Worm (Caenorhabditis elegans) whole organism, late embryonic: Measurements from ENCODE around the gene pho-1.

Experiments
- C08G9.2 ChIP-seq: sonication (generic microtip); optimal IDR thresholded peaks from 2 replicates; lab custom pipeline; 2016; ENCODE audit warnings: mild to moderate bottlenecking, missing genetic modification characterization, moderate library complexity, missing compliant biosample characterization
- F13H6.1 ChIP-seq: sonication (generic microtip); optimal IDR thresholded peaks from 2 replicates; lab custom pipeline; 2016; ENCODE audit warnings: missing genetic modification characterization, missing compliant biosample characterization
- K02D7.2 ChIP-seq: sonication (generic microtip); optimal IDR thresholded peaks from 2 replicates; lab custom pipeline; 2017; ENCODE audit warnings: mild to moderate bottlenecking, missing genetic modification characterization, missing compliant biosample characterization
- K09A11.1 ChIP-seq: sonication (generic microtip); optimal IDR thresholded peaks from 2 replicates; lab custom pipeline; 2017; ENCODE audit warnings: antibody characterized with exemption, mild to moderate bottlenecking, missing genetic modification characterization, missing compliant biosample characterization; ENCODE audit not compliant: insufficient read depth
- T23F11.4 ChIP-seq: fragments of 200-800 bp; sonication (Bioruptor generic); optimal IDR thresholded peaks from 2 replicates; lab custom pipeline; 2018; ENCODE audit warnings: mild to moderate bottlenecking, missing genetic modification characterization, missing compliant biosample characterization
- ama-1 ChIP-seq: fragments of 150-350 bp; optimal IDR thresholded peaks from 2 replicates; lab custom pipeline; 2014
- ceh-14 ChIP-seq: sonication (generic microtip); optimal IDR thresholded peaks from 2 replicates; lab custom pipeline; 2016; ENCODE audit warnings: missing genotype, missing genetic modification characterization, missing compliant biosample characterization
- ceh-18 ChIP-seq: sonication (generic microtip); optimal IDR thresholded peaks from 2 replicates; lab custom pipeline; 2016; ENCODE audit warnings: missing genetic modification characterization, missing compliant biosample characterization
- ceh-19 ChIP-seq: fragments of 200-800 bp; sonication (Bioruptor generic); optimal IDR thresholded peaks from 2 replicates; lab custom pipeline; 2018; ENCODE audit warnings: mild to moderate bottlenecking, missing genetic modification characterization, missing compliant biosample characterization
- ceh-2 ChIP-seq: sonication (generic microtip); optimal IDR thresholded peaks from 2 replicates; lab custom pipeline; 2016; ENCODE audit warnings: missing genotype, missing genetic modification characterization, missing compliant biosample characterization
- ceh-30 ChIP-seq: fragments of 150-350 bp; optimal IDR thresholded peaks from 2 replicates; lab custom pipeline; 2014; ENCODE audit warnings: missing biosample characterization, missing genetic modification characterization
- ceh-31 ChIP-seq: sonication (generic microtip); optimal IDR thresholded peaks from 2 replicates; lab custom pipeline; 2016; ENCODE audit warnings: missing genetic modification characterization, missing compliant biosample characterization
- ceh-34 ChIP-seq: sonication (generic microtip); optimal IDR thresholded peaks from 2 replicates; lab custom pipeline; 2016; ENCODE audit warnings: mild to moderate bottlenecking, missing genetic modification characterization, missing compliant biosample characterization
- ceh-45 ChIP-seq: fragments of 200-800 bp; sonication (Bioruptor generic); IDR thresholded peaks from 2 replicates; pipeline ENCODE4 v1.3.6; 2022; ENCODE audit warnings: missing genetic modification reagents, missing genetic modification characterization, missing compliant biosample characterization
- dmd-4 ChIP-seq: sonication (generic microtip); optimal IDR thresholded peaks from 2 replicates; lab custom pipeline; 2016; ENCODE audit warnings: borderline replicate concordance, missing genetic modification characterization, missing compliant biosample characterization
- dve-1 ChIP-seq: sonication (generic microtip); optimal IDR thresholded peaks from 2 replicates; lab custom pipeline; 2017; ENCODE audit warnings: antibody characterized with exemption, mild to moderate bottlenecking, missing genetic modification characterization, missing compliant biosample characterization
- elt-2 ChIP-seq: sonication (generic microtip); optimal IDR thresholded peaks from 2 replicates; lab custom pipeline; 2016; ENCODE audit warnings: missing genetic modification reagents, missing genetic modification characterization, missing compliant biosample characterization
- elt-4 ChIP-seq: sonication (generic microtip); optimal IDR thresholded peaks from 2 replicates; lab custom pipeline; 2016; ENCODE audit warnings: missing genetic modification characterization, missing compliant biosample characterization
- fkh-10 ChIP-seq: fragments of 150-350 bp; optimal IDR thresholded peaks from 2 replicates; lab custom pipeline; 2014; ENCODE audit warnings: missing biosample characterization, missing genetic modification reagents, missing genetic modification characterization
- fkh-6 ChIP-seq: sonication (generic microtip); optimal IDR thresholded peaks from 2 replicates; lab custom pipeline; 2016; ENCODE audit warnings: missing genetic modification characterization, missing compliant biosample characterization
- gmeb-2 ChIP-seq: sonication (generic microtip); optimal IDR thresholded peaks from 2 replicates; lab custom pipeline; 2016; ENCODE audit warnings: missing genetic modification characterization, inconsistent platforms, missing compliant biosample characterization
- hlh-15 ChIP-seq: sonication (generic microtip); optimal IDR thresholded peaks from 2 replicates; lab custom pipeline; 2016; ENCODE audit warnings: missing genetic modification characterization, missing compliant biosample characterization
- hlh-8 ChIP-seq: sonication (generic microtip); optimal IDR thresholded peaks from 2 replicates; lab custom pipeline; 2016; ENCODE audit warnings: missing genotype, missing genetic modification characterization, missing compliant biosample characterization
- mec-3 ChIP-seq: sonication (generic microtip); optimal IDR thresholded peaks from 2 replicates; lab custom pipeline; 2016; ENCODE audit warnings: borderline replicate concordance, missing genetic modification characterization, missing compliant biosample characterization
- nhr-232 ChIP-seq: sonication (generic microtip); optimal IDR thresholded peaks from 2 replicates; lab custom pipeline; 2016; ENCODE audit warnings: missing genetic modification characterization, missing compliant biosample characterization
- odd-2 ChIP-seq: sonication (generic microtip); optimal IDR thresholded peaks from 2 replicates; lab custom pipeline; 2017; ENCODE audit warnings: antibody characterized with exemption, mild to moderate bottlenecking, missing genetic modification characterization, missing compliant biosample characterization
- pat-9 ChIP-seq: fragments of 200-800 bp; sonication (Bioruptor generic); optimal IDR thresholded peaks from 2 replicates; lab custom pipeline; 2018; ENCODE audit warnings: mild to moderate bottlenecking, missing genetic modification characterization, moderate library complexity, missing compliant biosample characterization
- pha-4 ChIP-seq: fragments of 150-350 bp; optimal IDR thresholded peaks from 2 replicates; lab custom pipeline; 2018; ENCODE audit warnings: missing biosample characterization, missing genetic modification reagents, missing genetic modification characterization
- pqm-1 ChIP-seq: sonication (generic microtip); optimal IDR thresholded peaks from 2 replicates; lab custom pipeline; 2016; ENCODE audit warnings: missing genetic modification characterization, missing compliant biosample characterization
- rnt-1 ChIP-seq: sonication (generic microtip); optimal IDR thresholded peaks from 2 replicates; lab custom pipeline; 2016; ENCODE audit warnings: missing genetic modification characterization, missing compliant biosample characterization
- ttx-3 ChIP-seq: sonication (generic microtip); optimal IDR thresholded peaks from 2 replicates; lab custom pipeline; 2016; ENCODE audit warnings: missing genetic modification reagents, missing genetic modification characterization, missing compliant biosample characterization
- unc-42 ChIP-seq: sonication (generic microtip); optimal IDR thresholded peaks from 2 replicates; lab custom pipeline; 2016; ENCODE audit warnings: missing genotype, missing genetic modification characterization, missing compliant biosample characterization
- unc-55 ChIP-seq: sonication (generic microtip); optimal IDR thresholded peaks from 2 replicates; lab custom pipeline; 2017; ENCODE audit warnings: missing biosample characterization, missing genetic modification reagents, missing genetic modification characterization
- unc-86 ChIP-seq: sonication (generic microtip); optimal IDR thresholded peaks from 2 replicates; lab custom pipeline; 2016; ENCODE audit warnings: missing genetic modification characterization, missing compliant biosample characterization
- zip-5 ChIP-seq: sonication (generic microtip); optimal IDR thresholded peaks from 2 replicates; lab custom pipeline; 2016; ENCODE audit warnings: missing genetic modification characterization, missing compliant biosample characterization

Gene pho-1

ce11 chrII:5255435-5255834, 19.8 kb upstream of the pho-1 start, which contains the start of gene frpr-4:
TSS of gene frpr-4 (minus strand) at chrII:5255535.
- no peak for TF ChIP-seq K09A11.1 (tag; lab: Kevin White, UChicago)
- TF ChIP-seq ceh-14: no peak
- no peak for TF ChIP-seq mec-3 (tag; lab: Kevin White, UChicago)
- no peak for TF ChIP-seq ceh-45
- TF ChIP-seq unc-86: no peak
- no peak for TF ChIP-seq ceh-30 (tag; lab: Kevin White, UChicago)

- no peak for TF ChIP-seq hlh-15 (tag; lab: Kevin White, UChicago)
- TF ChIP-seq ttx-3: no peak
- no peak for TF ChIP-seq fkh-6
- no peak for TF ChIP-seq T23F11.4 (GFP tag; lab: Kevin White, UChicago)
- TF ChIP-seq pha-4 (tag; lab: Kevin White, UChicago): no peak
- TF ChIP-seq ceh-18 (tag; lab: Kevin White, UChicago): no peak
- TF ChIP-seq gmeb-2: no peak
- no peak for TF ChIP-seq ceh-31 (tag; lab: Kevin White, UChicago)
- no peak for TF ChIP-seq unc-86
- TF ChIP-seq ceh-30 (tag; lab: Kevin White, UChicago): no peak
- no peak for TF ChIP-seq fkh-10 (GFP tag; lab: Kevin White, UChicago)
- TF ChIP-seq odd-2 (tag; lab: Kevin White, UChicago): no peak
- no peak for TF ChIP-seq ceh-19 (GFP tag; lab: Kevin White, UChicago)
- no peak for TF ChIP-seq pat-9 (tag; lab: Kevin White, UChicago)
- no peak for TF ChIP-seq unc-42 (tag; lab: Kevin White, UChicago)
- no peak for TF ChIP-seq hlh-8 (tag; lab: Kevin White, UChicago)
- no peak for TF ChIP-seq ceh-14
These were observed 11.2 kb upstream of the pho-1 start, which contains the start of gene ptr-6 for ce11 chrII:5246791-5247361. TSS of gene ptr-6 (minus strand) at chrII:5246837.

ce11 chrII:5241560-5241959, 5.9 kb upstream of the pho-1 start, which contains the start of gene T16D1.1:
TSS of gene T16D1.1 (minus strand) at chrII:5241660.
- TF ChIP-seq K02D7.2 (tag; lab: Kevin White, UChicago) (no peak), mec-3 (tag; lab: Kevin White, UChicago) (no peak), nhr-232 (tag; lab: Kevin White, UChicago) (no peak), T23F11.4 (GFP tag; lab: Kevin White, UChicago) (no peak), ceh-34 (tag; lab: Kevin White, UChicago) (no peak), ama-1 (no peak), pqm-1 (tag; lab: Kevin White, UChicago) (no peak), dmd-4 (tag; lab: Kevin White, UChicago) (no peak), unc-86 (no peak), elt-2 (tag; lab: Kevin White, UChicago) (no peak)

ce11 chrII:5238366-5238765, 2.7 kb upstream of the pho-1 start, which contains the start of gene pho-4:
TSS of gene pho-4 (minus strand) at chrII:5238466.
- no peak for TF ChIP-seq F13H6.1 (tag; lab: Kevin White, UChicago)
- no peak for TF ChIP-seq pat-9 (tag; lab: Kevin White, UChicago)
- TF ChIP-seq ceh-2 (tag; lab: Kevin White, UChicago): no peak
- TF ChIP-seq ceh-45: no peak
- no peak for TF ChIP-seq nhr-232 (tag; lab: Kevin White, UChicago)
- TF ChIP-seq dmd-4 (tag; lab: Kevin White, UChicago): no peak
- TF ChIP-seq gmeb-2: no peak
- TF ChIP-seq C08G9.2 (tag; lab: Kevin White, UChicago): no peak
- no peak for TF ChIP-seq ttx-3
- TF ChIP-seq zip-5 (tag; lab: Kevin White, UChicago): no peak
- no peak for TF ChIP-seq dve-1 (tag; lab: Kevin White, UChicago)
- no peak for TF ChIP-seq fkh-10 (GFP tag; lab: Kevin White, UChicago)
- TF ChIP-seq rnt-1 (tag; lab: Kevin White, UChicago): no peak
- TF ChIP-seq unc-55 (GFP tag; lab: Kevin White, UChicago): no peak
- no peak for TF ChIP-seq ceh-18 (tag; lab: Kevin White, UChicago)
- no peak for TF ChIP-seq fkh-6
- no peak for TF ChIP-seq elt-4 (tag; lab: Kevin White, UChicago)
